Worm (Caenorhabditis elegans): ENCODE results near the gene rnp-1.

Gene rnp-1

ce11 chrV:12153784-12154183 is 38.3 kb upstream of the rnp-1 start:
- TF ChIP-seq dpff-1 (tag; optimal IDR thresholded peaks at IDR 0.05) (no peak), snpc-4 (GFP tag; optimal IDR thresholded peaks at IDR 0.05) (no peak), snpc-4 (tag; optimal IDR thresholded peaks at IDR 0.05) (no peak), B0261.1 (tag; optimal IDR thresholded peaks at IDR 0.05) (no peak), die-1 (tag; optimal IDR thresholded peaks at IDR 0.05) (no peak), aptf-2 (GFP tag; conservative IDR thresholded peaks at IDR 0.05) (no peak)

DNA sequence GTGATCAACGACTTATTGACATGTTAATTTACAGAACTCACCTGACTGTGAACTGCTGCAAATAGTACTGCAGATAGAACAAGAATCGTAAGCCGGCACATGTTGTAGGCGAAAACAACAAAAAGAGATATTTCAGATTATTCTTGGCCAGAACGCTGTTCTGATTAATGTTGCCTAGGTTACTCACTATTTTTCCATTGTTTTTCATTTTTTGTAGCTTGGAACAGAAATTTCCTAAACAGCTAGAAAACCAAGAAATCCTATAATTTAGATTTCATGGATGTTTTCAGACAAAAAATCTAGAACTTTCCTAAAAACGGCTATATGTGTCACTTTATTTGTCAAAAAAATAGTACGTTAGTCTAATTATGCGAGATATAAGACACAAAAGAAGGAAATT is 37.5 kb upstream of the rnp-1 start, which contains the start of gene C27A7.9:
TSS of gene C27A7.9 (minus strand) at position 101 of the 400 bp plus-strand sequence.
- TF ChIP-seq nhr-179 (tag; optimal IDR thresholded peaks at IDR 0.05) (no peak), ceh-79 (tag; optimal IDR thresholded peaks at IDR 0.05) (no peak), mes-4 (tag; optimal IDR thresholded peaks at IDR 0.05) (no peak), attf-5 (GFP tag; optimal IDR thresholded peaks at IDR 0.05) (no peak), nfya-1 (tag; optimal IDR thresholded peaks at IDR 0.05; ENCODE audit: borderline replicate concordance, insufficient read depth) (no peak), hmg-1.2 (GFP tag; IDR thresholded peaks at IDR 0.05) (no peak), Y95B8A.8 (GFP tag; IDR thresholded peaks at IDR 0.05) (no peak), attf-6 (GFP tag; IDR thresholded peaks at IDR 0.05) (no peak), dpff-1 (tag; optimal IDR thresholded peaks at IDR 0.05) (no peak), snpc-3.4 (tag; optimal IDR thresholded peaks at IDR 0.05) (no peak), F52B5.7 (tag; optimal IDR thresholded peaks at IDR 0.05) (no peak), tbp1 (GFP tag; optimal IDR thresholded peaks at IDR 0.05) (no peak), akir-1 (GFP tag; optimal IDR thresholded peaks at IDR 0.05) (no peak), somi-1 (GFP tag; optimal IDR thresholded peaks at IDR 0.05) (no peak), aptf-3 (GFP tag; IDR thresholded peaks at IDR 0.05) (no peak), nhr-90 (tag; optimal IDR thresholded peaks at IDR 0.05) (no peak), zim-3 (tag; optimal IDR thresholded peaks at IDR 0.05) (no peak)

- TF ChIP-seq F37B4.10 (GFP tag; IDR thresholded peaks at IDR 0.05) (no peak), egrh-3 (GFP tag; IDR thresholded peaks at IDR 0.05) (0 out of 2 replicates have a peak, but pooled peaks have one; percentile 21), ztf-6 (GFP tag; IDR thresholded peaks at IDR 0.05) (0 out of 2 replicates have a peak, but pooled peaks have one; percentile 19)
Measured at ce11 chrV:12158377-12158776, 33.7 kb upstream of the rnp-1 start.

DNA sequence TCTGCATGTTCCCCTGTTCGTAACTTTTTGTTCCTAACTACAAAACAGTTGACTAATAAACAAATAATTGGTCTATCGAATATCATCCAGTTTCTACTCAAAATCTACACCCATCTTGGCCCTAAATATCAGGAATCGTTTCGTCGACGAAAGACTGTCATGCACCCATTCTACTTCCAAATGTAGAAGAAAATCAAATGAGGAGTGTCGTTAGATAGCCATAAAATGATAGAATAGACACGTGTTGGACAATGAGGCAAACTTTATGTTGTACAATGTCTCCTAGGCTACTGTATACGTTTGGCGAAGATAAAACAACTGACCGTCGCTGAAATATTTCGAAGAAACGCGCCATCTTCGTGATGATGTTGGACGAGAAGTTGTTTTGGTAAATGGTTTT is 32.1 kb upstream of the rnp-1 start:
- TF ChIP-seq sptf-2 (GFP tag; optimal IDR thresholded peaks at IDR 0.05) (no peak), snpc-4 (GFP tag; optimal IDR thresholded peaks at IDR 0.05) (no peak), snpc-4 (tag; optimal IDR thresholded peaks at IDR 0.05) (no peak), rcor-1 (GFP tag; IDR thresholded peaks at IDR 0.05) (no peak), let-607 (tag; optimal IDR thresholded peaks at IDR 0.05) (no peak), tlf-1 (GFP tag; optimal IDR thresholded peaks at IDR 0.05) (no peak), D2030.7 (GFP tag; IDR thresholded peaks at IDR 0.05) (no peak), Y79H2A.3 (GFP tag; conservative IDR thresholded peaks at IDR 0.05) (no peak), hlh-26 (GFP tag; conservative IDR thresholded peaks at IDR 0.05) (no peak), aptf-3 (GFP tag; IDR thresholded peaks at IDR 0.05) (no peak)

- TF ChIP-seq F55B11.4 (tag; optimal IDR thresholded peaks at IDR 0.05; ENCODE audit: borderline replicate concordance, insufficient read depth) (no peak), madf-10 (tag; optimal IDR thresholded peaks at IDR 0.05) (no peak), madf-6 (GFP tag; IDR thresholded peaks at IDR 0.05) (no peak), cebp-2 (GFP tag; IDR thresholded peaks at IDR 0.05) (no peak), hrde-1 (tag; optimal IDR thresholded peaks at IDR 0.05; ENCODE audit: borderline replicate concordance) (no peak), F52B5.7 (tag; optimal IDR thresholded peaks at IDR 0.05) (no peak), ceh-58 (GFP tag; IDR thresholded peaks at IDR 0.05) (no peak), ztf-18 (tag; optimal IDR thresholded peaks at IDR 0.05) (no peak), mxl-1 (tag; optimal IDR thresholded peaks at IDR 0.05) (no peak), madf-3 (GFP tag; IDR thresholded peaks at IDR 0.05) (no peak), dpl-1 (GFP tag; optimal IDR thresholded peaks at IDR 0.05) (no peak), ceh-100 (GFP tag; IDR thresholded peaks at IDR 0.05) (no peak), cebp-1 (GFP tag; IDR thresholded peaks at IDR 0.05) (no peak), cebp-1 (tag; optimal IDR thresholded peaks at IDR 0.05) (no peak)
Measured at ce11 chrV:12161157-12161556, 30.9 kb upstream of the rnp-1 start.
